Worm (Caenorhabditis elegans): ENCODE measurements around the gene Y69E1A.3.
"Not testable (repeated sequence)": the region's sequence is repeated elsewhere in the genome, so short reads cannot be mapped to it uniquely, and the experiment has no call there.

Gene Y69E1A.3

ce11 chrIV:10950363-10951214 is 1.5 kb upstream of the Y69E1A.3 start:
- TF ChIP-seq ceh-90 (tag; optimal IDR thresholded peaks at IDR 0.05), result no peak
- no peak for TF ChIP-seq efl-1 (optimal IDR thresholded peaks at IDR 0.05)
- TF ChIP-seq efl-1 (GFP tag; optimal IDR thresholded peaks at IDR 0.05 in 1 of 2), result peak in 1 of 2 experiments; percentile 92

ce11 chrIV:10954955-10955354 is 2.9 kb downstream of the Y69E1A.3 start, which contains the start of gene Y69E1A.4:
Gene Y69E1A.4 (plus strand): TSS chrIV:10955255.
- TF ChIP-seq xbp-1 (tag; optimal IDR thresholded peaks at IDR 0.05); pax-3 (tag; optimal IDR thresholded peaks at IDR 0.05); ets-5 (GFP tag; IDR thresholded peaks at IDR 0.05): not testable (repeated sequence)

ce11 chrIV:10957583-10958229 is 5.6 kb downstream of the Y69E1A.3 start, which contains the start of gene Y69E1A.5:
Gene Y69E1A.5 (minus strand): TSS chrIV:10957655.
- TF ChIP-seq lin-14 (GFP tag; optimal IDR thresholded peaks at IDR 0.05), result peak; percentile 72
- TF ChIP-seq rnt-1 (tag; optimal IDR thresholded peaks at IDR 0.05), result peak; percentile 62
- TF ChIP-seq efl-1 (optimal IDR thresholded peaks at IDR 0.05), result no peak
- peak in 1 of 2 experiments; percentile 81 for TF ChIP-seq efl-1 (GFP tag; optimal IDR thresholded peaks at IDR 0.05 in 1 of 2)
- no peak for TF ChIP-seq lin-15B (tag; optimal IDR thresholded peaks at IDR 0.05)
- no peak for TF ChIP-seq aha-1 (tag; optimal IDR thresholded peaks at IDR 0.05)
- TF ChIP-seq ama-1 (optimal IDR thresholded peaks at IDR 0.05), result no peak

- TF ChIP-seq rnt-1 (tag; optimal IDR thresholded peaks at IDR 0.05) (peak; percentile 41), lin-14 (GFP tag; optimal IDR thresholded peaks at IDR 0.05) (peak; percentile 51), ceh-90 (tag; optimal IDR thresholded peaks at IDR 0.05) (no peak)
Measured at ce11 chrIV:10958230-10958588, 6.1 kb downstream of the Y69E1A.3 start, which contains the start of gene sri-19. Gene sri-19 (plus strand): TSS chrIV:10958372.

- no peak for TF ChIP-seq lin-39 (tag; optimal IDR thresholded peaks at IDR 0.05)
- TF ChIP-seq jun-1 (tag; optimal IDR thresholded peaks at IDR 0.05), result no peak
- peak; percentile 86 for TF ChIP-seq elt-2 (tag; optimal IDR thresholded peaks at IDR 0.05)
- peak in 1 of 2 experiments; percentile 9 for TF ChIP-seq mdl-1 (tag; optimal IDR thresholded peaks at IDR 0.05)
- no peak for TF ChIP-seq unc-86 (tag; optimal IDR thresholded peaks at IDR 0.05)
- TF ChIP-seq nhr-19 (GFP tag; conservative IDR thresholded peaks at IDR 0.05), result no peak
- TF ChIP-seq aly-2 (tag; optimal IDR thresholded peaks at IDR 0.05), result no peak
- TF ChIP-seq lin-35 (GFP tag; optimal IDR thresholded peaks at IDR 0.05), result peak in 1 of 2 experiments; percentile 39
- TF ChIP-seq nhr-20 (tag; optimal IDR thresholded peaks at IDR 0.05), result peak; percentile 2
- TF ChIP-seq rnt-1 (tag; optimal IDR thresholded peaks at IDR 0.05), result no peak
- TF ChIP-seq lsy-2 (tag; optimal IDR thresholded peaks at IDR 0.05), result no peak
- no peak for TF ChIP-seq hlh-4 (tag; optimal IDR thresholded peaks at IDR 0.05)
- TF ChIP-seq tlp-1 (tag; optimal IDR thresholded peaks at IDR 0.05), result no peak
- TF ChIP-seq lin-13 (GFP tag; optimal IDR thresholded peaks at IDR 0.05), result no peak
- TF ChIP-seq unc-98 (GFP tag; IDR thresholded peaks at IDR 0.05), result no peak
- no peak for TF ChIP-seq nhr-237 (tag; optimal IDR thresholded peaks at IDR 0.05)
- TF ChIP-seq efl-1 (optimal IDR thresholded peaks at IDR 0.05), result no peak
- TF ChIP-seq efl-1 (GFP tag; optimal IDR thresholded peaks at IDR 0.05 in 1 of 2), result peak in 1 of 2 experiments; percentile 16
- no peak for TF ChIP-seq ztf-4 (tag; optimal IDR thresholded peaks at IDR 0.05)
- TF ChIP-seq sup-37 (GFP tag; optimal IDR thresholded peaks at IDR 0.05), result no peak
- no peak for TF ChIP-seq fkh-4 (tag; optimal IDR thresholded peaks at IDR 0.05; ENCODE audit: borderline replicate concordance)
- TF ChIP-seq C34B4.2 (tag; optimal IDR thresholded peaks at IDR 0.05), result no peak
- no peak for TF ChIP-seq ceh-90 (tag; optimal IDR thresholded peaks at IDR 0.05)
- no peak for TF ChIP-seq C04F5.9 (tag; optimal IDR thresholded peaks at IDR 0.05)
- no peak for TF ChIP-seq nhr-76 (tag; optimal IDR thresholded peaks at IDR 0.05)
- no peak for TF ChIP-seq snu-23 (GFP tag; optimal IDR thresholded peaks at IDR 0.05)
- no peak for TF ChIP-seq C16A3.4 (tag; optimal IDR thresholded peaks at IDR 0.05)
- no peak for TF ChIP-seq ets-5 (GFP tag; IDR thresholded peaks at IDR 0.05)
- TF ChIP-seq elt-3 (tag; optimal IDR thresholded peaks at IDR 0.05), result no peak
- TF ChIP-seq irx-1 (tag; optimal IDR thresholded peaks at IDR 0.05), result no peak
- no peak for TF ChIP-seq ceh-8 (GFP tag; optimal IDR thresholded peaks at IDR 0.05)
- no peak for TF ChIP-seq efl-3 (GFP tag; optimal IDR thresholded peaks at IDR 0.05)
- TF ChIP-seq tbx-2 (tag; optimal IDR thresholded peaks at IDR 0.05), result no peak
- no peak for TF ChIP-seq pag-3 (tag; optimal IDR thresholded peaks at IDR 0.05; ENCODE audit: borderline replicate concordance, insufficient read depth)
- no peak for TF ChIP-seq nhr-77 (tag; optimal IDR thresholded peaks at IDR 0.05)
Measured at ce11 chrIV:10964688-10965087, 12.6 kb downstream of the Y69E1A.3 start.
